Worm (Caenorhabditis elegans) whole organism, dauer: Measurements from ENCODE around the gene Y60A3A.8.
"Not testable (repeated sequence)": the region's sequence is repeated elsewhere in the genome, so short reads cannot be mapped to it uniquely, and the experiment has no call there.

Experiments
- unc-62 ChIP-seq: sonication (generic microtip); optimal IDR thresholded peaks from 2 replicates; lab custom pipeline; 2017; ENCODE audit warnings: missing biosample characterization, missing genetic modification reagents, missing genetic modification characterization

Gene Y60A3A.8

ce11 chrV:19949721-19950120 is at the start of gene Y60A3A.8:
Y60A3A.8 (plus strand) TSS chrV:19949978.
- TF ChIP-seq unc-62 (GFP tag; lab: Kevin White, UChicago) = not testable (repeated sequence)

- no peak for TF ChIP-seq unc-62 (GFP tag; lab: Kevin White, UChicago)
Observed at ce11 chrV:19901826-19902225, 48.0 kb upstream of the Y60A3A.8 start.

ce11 chrV:19904790-19905189 is 45.0 kb upstream of the Y60A3A.8 start:
- no peak for TF ChIP-seq unc-62 (GFP tag; lab: Kevin White, UChicago)

DNA sequence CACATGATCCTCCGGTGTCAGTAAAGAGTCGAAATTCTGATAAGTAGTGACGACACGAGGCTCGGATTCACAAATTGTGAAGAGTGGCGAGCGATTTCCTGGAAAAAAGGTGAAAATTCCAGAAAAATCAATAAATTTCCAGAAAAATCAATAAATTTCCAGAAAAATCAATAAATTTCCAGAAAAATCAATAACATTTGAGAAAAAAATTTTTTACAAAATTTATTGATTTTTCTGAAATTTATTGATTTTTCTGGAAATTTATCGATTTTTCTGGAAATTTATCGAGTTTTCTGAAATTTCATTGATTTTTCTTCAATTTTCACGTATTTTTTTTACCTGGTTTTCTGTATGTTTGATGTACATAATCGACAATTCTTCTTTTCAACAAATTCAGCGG is 43.8 kb upstream of the Y60A3A.8 start:
- TF ChIP-seq unc-62 (GFP tag; lab: Kevin White, UChicago) = no peak

ce11 chrV:19907365-19907764 is 42.4 kb upstream of the Y60A3A.8 start, which contains the start of gene fars-2:
fars-2 (minus strand) TSS chrV:19907434.
- no peak for TF ChIP-seq unc-62 (GFP tag; lab: Kevin White, UChicago)

- no peak for TF ChIP-seq unc-62 (GFP tag; lab: Kevin White, UChicago)
Observed at ce11 chrV:19908854-19909253, 40.9 kb upstream of the Y60A3A.8 start.

DNA sequence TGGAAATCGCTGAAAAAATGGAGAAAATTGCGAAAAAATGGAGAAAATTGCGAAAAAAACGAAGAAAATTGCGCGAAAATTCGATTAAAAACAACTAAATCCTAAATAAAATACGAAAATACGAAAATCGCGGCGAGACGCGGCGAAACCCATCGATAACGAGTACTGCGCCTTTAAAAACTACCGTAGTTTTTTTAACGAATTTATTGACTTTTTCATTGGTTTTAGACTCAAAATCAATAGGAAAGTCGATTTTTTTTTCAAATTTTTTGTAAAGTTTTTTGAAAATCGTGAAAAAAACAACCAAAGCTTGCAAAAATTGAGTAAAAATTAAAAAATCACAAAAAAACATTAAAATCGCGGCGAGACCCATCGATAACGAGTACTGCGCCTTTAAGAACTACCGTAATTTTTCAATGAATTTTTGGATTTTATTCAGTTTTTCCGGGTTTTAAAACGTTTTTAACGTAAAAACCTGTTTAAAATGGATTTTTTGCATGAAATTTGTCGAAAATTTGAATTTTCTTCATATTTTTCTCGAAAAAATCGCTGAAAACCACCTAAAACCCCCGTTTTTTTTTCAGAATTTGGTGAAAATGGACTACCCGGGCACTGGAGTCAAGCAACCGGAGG is 33.7 kb upstream of the Y60A3A.8 start, which contains the start of the genes chk-2 and Y60A3A.19:
Gene chk-2, minus strand, starts transcription at position 51 of the 633 bp plus-strand sequence.
Gene Y60A3A.19, plus strand, starts transcription at position 583 of the 633 bp plus-strand sequence.
- TF ChIP-seq unc-62 (GFP tag; lab: Kevin White, UChicago) = no peak

DNA sequence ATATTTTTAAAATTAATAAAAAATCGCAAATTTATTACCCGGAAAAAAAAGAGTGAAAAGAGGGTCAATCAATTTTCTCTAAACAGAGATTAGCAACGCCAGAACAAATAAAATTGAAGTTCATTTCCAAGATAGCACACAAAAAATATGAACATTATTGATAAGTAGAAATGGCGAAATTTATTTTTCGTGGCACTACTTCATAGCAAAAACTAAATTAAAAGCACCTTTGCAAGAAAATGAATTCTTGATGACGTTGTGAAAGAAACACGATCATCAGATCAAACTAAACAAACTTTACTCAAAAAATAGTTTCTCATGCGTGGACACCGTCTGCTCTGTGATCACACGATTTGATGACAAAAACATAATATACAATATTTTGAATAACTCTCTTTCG is 27.2 kb upstream of the Y60A3A.8 start, which contains the start of gene Y60A3A.16:
Gene Y60A3A.16, minus strand, starts transcription at position 101 of the 400 bp plus-strand sequence.
- TF ChIP-seq unc-62 (GFP tag; lab: Kevin White, UChicago) = no peak

DNA sequence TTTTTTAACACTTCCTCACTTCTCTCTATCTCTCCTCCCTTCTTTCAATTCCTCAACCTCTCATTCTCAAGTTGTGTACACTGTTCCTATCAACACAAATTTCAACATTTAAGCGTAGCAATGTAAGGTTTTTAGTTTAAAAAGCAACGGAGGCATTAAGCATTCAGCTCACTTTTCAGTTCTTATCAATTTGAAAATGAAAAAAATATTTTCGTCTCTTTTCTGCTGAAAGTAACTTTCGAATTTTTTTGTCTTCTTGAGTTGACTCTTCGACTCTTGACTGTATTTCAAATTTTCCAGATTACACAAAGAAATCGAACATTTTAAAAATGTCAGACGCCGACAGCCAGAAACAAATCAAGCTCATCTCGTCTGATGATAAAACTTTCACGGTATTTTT is 25.9 kb upstream of the Y60A3A.8 start, which contains the start of gene skr-4:
Gene skr-4, plus strand, starts transcription at position 301 of the 400 bp plus-strand sequence.
- no peak for TF ChIP-seq unc-62 (GFP tag; lab: Kevin White, UChicago)

ce11 chrV:19934223-19934622 is 15.6 kb upstream of the Y60A3A.8 start, which contains the start of gene algn-7:
algn-7 (minus strand) TSS chrV:19934323.
- no peak for TF ChIP-seq unc-62 (GFP tag; lab: Kevin White, UChicago)

DNA sequence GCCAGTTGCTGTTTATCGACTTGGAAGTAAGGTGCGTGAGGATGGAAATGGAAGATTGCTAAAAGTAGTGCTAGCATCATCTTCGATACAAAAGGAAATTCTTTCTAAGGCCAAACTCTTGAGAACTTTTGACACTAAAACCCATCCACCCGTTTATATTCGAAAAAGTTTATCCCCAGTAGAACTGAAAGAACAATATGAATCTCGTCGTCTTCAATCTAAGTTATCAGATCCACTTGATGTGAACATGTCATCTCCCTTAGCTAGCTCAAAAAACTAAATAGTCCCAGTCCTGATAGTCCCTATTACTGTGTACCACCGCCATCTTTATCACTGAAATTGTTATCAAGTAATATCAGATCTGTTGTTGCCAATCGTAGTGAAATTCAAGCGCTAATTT is 12.8 kb upstream of the Y60A3A.8 start:
- TF ChIP-seq unc-62 (GFP tag; lab: Kevin White, UChicago) = no peak

DNA sequence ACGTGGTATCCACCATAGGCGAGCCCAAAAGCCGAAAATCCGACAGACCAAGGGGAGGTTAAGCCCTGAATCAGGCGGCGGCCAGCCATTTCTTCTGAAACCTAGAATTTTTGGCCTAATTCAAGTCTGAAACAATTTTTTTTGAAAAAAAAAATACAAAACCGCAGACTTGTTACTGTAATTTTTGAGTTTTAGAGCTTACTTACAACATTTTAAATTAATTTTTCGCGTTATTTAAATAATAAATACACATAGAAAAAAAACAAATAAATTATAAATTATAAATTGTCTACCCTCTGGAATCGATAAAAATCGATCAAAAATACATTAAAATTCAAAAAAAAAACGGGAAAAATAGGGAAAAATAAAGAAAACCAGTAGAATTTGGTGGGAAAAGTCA is 3.2 kb upstream of the Y60A3A.8 start, which contains the start of gene dhs-24:
Gene dhs-24, minus strand, starts transcription at position 101 of the 400 bp plus-strand sequence.
- TF ChIP-seq unc-62 (GFP tag; lab: Kevin White, UChicago) = no peak

- not testable (repeated sequence) for TF ChIP-seq unc-62 (GFP tag; lab: Kevin White, UChicago)
Observed at ce11 chrV:19948993-19949392, 785 bp upstream of the Y60A3A.8 start, which contains the start of gene tmed-4. tmed-4 (minus strand) TSS chrV:19949093.

DNA sequence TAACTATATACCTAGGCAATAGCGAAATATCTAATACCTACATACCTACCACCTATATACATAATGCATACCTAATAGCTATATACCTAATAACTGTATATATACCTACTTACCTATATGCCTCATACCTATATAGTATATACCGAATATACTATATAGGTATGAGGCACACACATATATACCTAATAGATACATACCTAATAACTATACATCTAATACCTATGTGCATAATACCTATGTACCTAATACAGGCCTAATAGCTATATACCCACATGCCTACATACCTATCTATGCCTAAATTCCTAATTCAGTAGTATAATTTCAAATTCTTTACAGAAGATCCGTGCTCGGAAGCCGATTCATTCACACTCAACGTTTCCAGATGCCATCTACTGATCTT is 4.7 kb downstream of the Y60A3A.8 start:
- no peak for TF ChIP-seq unc-62 (GFP tag; lab: Kevin White, UChicago)

DNA sequence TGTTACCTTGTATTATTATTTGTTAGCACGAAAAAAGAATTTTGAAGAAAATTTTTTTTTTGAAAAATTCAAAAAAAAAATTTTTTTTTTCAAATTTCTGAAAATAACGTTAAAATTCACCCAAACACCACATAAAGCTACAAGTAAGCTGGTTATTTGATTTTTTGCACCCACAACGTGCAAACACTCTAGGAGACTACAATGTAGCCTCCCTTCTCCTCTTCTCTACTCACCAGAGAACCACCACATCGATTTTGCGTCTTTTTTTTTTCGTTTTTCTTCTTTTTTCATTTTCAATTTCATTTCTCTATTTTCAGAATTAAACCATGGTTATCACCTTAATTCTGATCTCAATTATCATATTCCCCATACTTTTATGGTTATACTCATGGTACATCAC is 5.4 kb downstream of the Y60A3A.8 start, which contains the start of gene abhd-3.1:
Gene abhd-3.1, plus strand, starts transcription at position 318 of the 400 bp plus-strand sequence.
- TF ChIP-seq unc-62 (GFP tag; lab: Kevin White, UChicago) = no peak

DNA sequence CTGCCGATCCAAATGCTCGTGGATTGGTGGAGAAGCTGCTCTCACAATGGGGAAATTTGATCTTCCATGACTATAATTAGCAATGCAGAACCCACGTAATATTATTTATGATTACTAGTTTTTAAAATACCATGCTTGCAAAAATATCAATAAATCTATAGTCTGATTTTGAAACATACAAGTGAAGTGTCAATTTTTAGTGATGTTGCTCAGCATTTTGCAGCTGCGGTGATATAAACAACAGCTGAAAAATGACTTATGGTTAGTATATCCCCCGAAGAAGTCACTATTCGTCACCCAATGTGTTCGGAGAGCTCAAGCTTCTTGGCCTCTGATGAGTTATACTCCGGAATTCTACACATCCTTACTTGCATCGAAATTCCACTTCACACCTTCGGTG is 9.0 kb downstream of the Y60A3A.8 start, which contains the start of gene srh-172:
Gene srh-172, plus strand, starts transcription at position 301 of the 400 bp plus-strand sequence.
- TF ChIP-seq unc-62 (GFP tag; lab: Kevin White, UChicago) = no peak

DNA sequence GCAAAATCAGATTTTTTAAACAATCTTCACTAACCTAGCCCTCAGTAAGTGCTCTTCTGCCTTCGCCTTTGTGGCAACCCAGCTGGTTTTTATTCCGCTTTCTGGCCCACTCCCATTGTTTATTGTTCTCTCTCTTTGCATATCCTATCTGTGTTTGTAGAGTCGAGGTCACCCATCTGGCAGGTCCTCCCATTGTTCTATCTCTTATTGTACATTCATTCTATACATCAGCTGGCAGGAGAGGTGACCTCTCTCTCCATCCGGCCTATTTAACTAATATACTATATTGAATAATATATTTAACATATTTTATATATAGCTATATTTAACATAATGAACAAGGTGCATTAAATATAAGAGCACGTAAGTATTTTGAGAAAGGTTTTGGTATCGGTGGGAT is 12.2 kb downstream of the Y60A3A.8 start:
- TF ChIP-seq unc-62 (GFP tag; lab: Kevin White, UChicago) = no peak
